Fruit fly (Drosophila melanogaster): Measurements from ENCODE around the gene Adi1.

Gene Adi1

DNA sequence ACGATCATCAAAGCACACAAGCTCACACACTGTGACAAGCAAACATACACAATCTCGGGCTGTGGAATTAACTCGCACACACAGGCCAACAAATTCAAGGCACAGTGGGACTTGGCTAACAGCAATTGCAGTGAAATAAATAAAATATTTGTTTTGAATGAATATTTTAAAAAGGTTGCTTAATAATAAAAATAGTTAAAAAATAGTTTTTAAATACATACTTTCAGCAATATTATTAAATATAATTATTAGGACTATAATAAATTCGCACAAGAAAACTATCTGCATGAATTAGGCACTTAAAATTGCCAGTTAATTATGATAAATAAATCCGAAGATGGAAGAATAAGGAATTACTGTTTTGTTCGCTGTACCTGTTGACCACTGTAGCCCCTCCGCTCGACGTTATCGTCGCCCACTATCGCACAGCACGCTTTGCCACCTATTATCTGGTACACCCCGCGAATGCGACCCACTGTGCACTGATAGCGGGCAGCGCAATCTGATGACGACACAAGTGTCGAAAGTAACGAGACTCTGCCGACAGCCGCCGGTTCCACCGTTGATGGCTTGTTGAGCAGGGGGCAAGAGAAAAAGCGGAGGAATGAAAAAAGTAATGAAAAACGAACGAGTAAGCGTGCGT is 19.7 kb downstream of the Adi1 start:
- TF ChIP-seq dmrt11E (tag; optimal IDR thresholded peaks at IDR 0.05) (peak; percentile 96), CG4360 (GFP tag; IDR thresholded peaks at IDR 0.05) (peak; percentile 68), bcd (GFP tag; optimal IDR thresholded peaks at IDR 0.05) (peak; percentile 99), Ptx1 (GFP tag; IDR thresholded peaks at IDR 0.05) (peak; percentile 99), CG8290 (GFP tag; optimal IDR thresholded peaks at IDR 0.05) (peak; percentile 96), CG8290 (tag; optimal IDR thresholded peaks at IDR 0.05) (peak; percentile 80 to 92), CHES-1-like (GFP tag; optimal IDR thresholded peaks at IDR 0.05) (peak; percentile 72), CG7987 (GFP tag; optimal IDR thresholded peaks at IDR 0.05) (peak; percentile 79), nom (GFP tag; optimal IDR thresholded peaks at IDR 0.05) (peak; percentile 87), pnt (GFP tag; optimal IDR thresholded peaks at IDR 0.05) (peak; percentile 48), CG2129 (GFP tag; IDR thresholded peaks at IDR 0.05; ENCODE audit: partially characterized antibody) (no peak), CG4707 (GFP tag; optimal IDR thresholded peaks at IDR 0.05) (peak; percentile 97), sens (GFP tag) (peak; percentile 98), tx (GFP tag; optimal IDR thresholded peaks at IDR 0.05) (peak; percentile 75), sisA (GFP tag; IDR thresholded peaks at IDR 0.05) (peak; percentile 98), CG2889 (GFP tag; IDR thresholded peaks at IDR 0.05) (peak; percentile 92), dan (GFP tag; IDR thresholded peaks at IDR 0.05) (no peak; the same call in 1 of the 2 replicates), D (optimal IDR thresholded peaks at IDR 0.05) (no peak), D (GFP tag; optimal IDR thresholded peaks at IDR 0.05) (peak; percentile 99), CG3065 (GFP tag; optimal IDR thresholded peaks at IDR 0.05) (peak; percentile 90), CG17612 (GFP tag; IDR thresholded peaks at IDR 0.05) (peak; percentile 92), pfk (GFP tag; optimal IDR thresholded peaks at IDR 0.05) (peak; percentile 28), CG14710 (tag; optimal IDR thresholded peaks at IDR 0.05) (peak; percentile 97), CG15514 (GFP tag; optimal IDR thresholded peaks at IDR 0.05) (peak; percentile 92), gsb (GFP tag; IDR thresholded peaks at IDR 0.05) (peak; percentile 95), CG34422 (GFP tag; IDR thresholded peaks at IDR 0.05) (peak; percentile 96; the same call in 2 of the 3 replicates), Deaf1 (tag; optimal IDR thresholded peaks at IDR 0.05) (peak; percentile 89), D19B (GFP tag; optimal IDR thresholded peaks at IDR 0.05) (peak; percentile 94), Kr (GFP tag; optimal IDR thresholded peaks at IDR 0.05) (peak; percentile 67), tin (GFP tag; optimal IDR thresholded peaks at IDR 0.05) (peak; percentile 97), odd (GFP tag; optimal IDR thresholded peaks at IDR 0.05) (peak; percentile 99), sd (tag; optimal IDR thresholded peaks at IDR 0.05) (peak; percentile 96), NC2β (GFP tag; optimal IDR thresholded peaks at IDR 0.05) (peak; percentile 61), Dad (GFP tag; optimal IDR thresholded peaks at IDR 0.05) (peak; percentile 83), CG15269 (tag; optimal IDR thresholded peaks at IDR 0.05) (peak; percentile 99), D19A (tag; optimal IDR thresholded peaks at IDR 0.05) (peak; percentile 96), CG11456 (GFP tag; IDR thresholded peaks at IDR 0.05) (peak; percentile 93), CG10979 (tag; optimal IDR thresholded peaks at IDR 0.05) (peak; percentile 99), CG10209 (GFP tag; optimal IDR thresholded peaks at IDR 0.05) (peak; percentile 99), CG6254 (GFP tag; optimal IDR thresholded peaks at IDR 0.05) (peak; percentile 94), CG8924 (tag; optimal IDR thresholded peaks at IDR 0.05) (peak; percentile 99), HHEX (GFP tag; optimal IDR thresholded peaks at IDR 0.05) (peak; percentile 98), hbn (GFP tag; IDR thresholded peaks at IDR 0.05; ENCODE audit: partially characterized antibody) (no peak; the same call in 1 of the 2 replicates), Spps (tag; optimal IDR thresholded peaks at IDR 0.05) (peak; percentile 89), sens-2 (GFP tag; IDR thresholded peaks at IDR 0.05) (peak; percentile 76), CG8359 (GFP tag; optimal IDR thresholded peaks at IDR 0.05; ENCODE audit: borderline replicate concordance) (peak; percentile 90), crp (GFP tag; optimal IDR thresholded peaks at IDR 0.05) (peak in 1 of 2 experiments; percentile 72), sob (GFP tag; IDR thresholded peaks at IDR 0.05) (peak; percentile 97), Rx (GFP tag; IDR thresholded peaks at IDR 0.05) (peak; percentile 88), CG3847 (GFP tag; IDR thresholded peaks at IDR 0.05) (peak; percentile 98)
